Fruit fly (Drosophila melanogaster) whole organism, larva: ENCODE measurements around the gene PGRP-LD.

Experiments used
- noc ChIP-seq: fragments of 200-800 bp; sonication (Bioruptor generic); optimal IDR thresholded peaks from 3 replicates; lab custom pipeline; 2019; ENCODE audit warnings: missing biosample characterization, mild to moderate bottlenecking, missing genetic modification characterization, moderate library complexity

The PGRP-LD gene

dm6 chr3L:5833761-5834160 lies 53.9 kb downstream of the PGRP-LD start:
- TF ChIP-seq noc (tag; lab: Kevin White, UChicago): no peak

dm6 chr3L:5834245-5834644 lies 54.4 kb downstream of the PGRP-LD start:
- TF ChIP-seq noc (tag; lab: Kevin White, UChicago): no peak
